Worm (Caenorhabditis elegans): ENCODE measurements around the gene T13F2.4.

The T13F2.4 gene

DNA sequence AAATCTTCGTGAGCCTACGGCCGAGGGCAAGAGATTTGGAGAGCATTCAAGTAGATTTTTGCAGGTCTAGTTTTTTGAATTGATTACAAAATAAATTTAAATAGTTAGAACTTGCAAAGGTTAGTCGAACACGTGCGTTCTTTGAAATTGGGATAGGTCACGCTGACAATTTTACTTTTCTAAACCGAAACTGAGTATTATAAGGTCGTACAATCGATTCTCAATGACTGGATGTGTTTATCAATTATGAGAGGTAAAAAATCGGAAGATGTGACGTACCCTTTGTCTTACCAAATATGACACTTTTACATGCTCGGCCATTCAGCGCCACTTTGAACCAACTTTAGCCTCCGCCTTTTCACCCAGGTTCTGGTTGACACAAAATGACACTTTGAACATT is 42.8 kb upstream of the T13F2.4 start, which contains the start of gene C28D4.5:
Gene C28D4.5 (minus strand): TSS at position 101 of the 400 bp plus-strand sequence.
- no peak for TF ChIP-seq blmp-1 (tag; optimal IDR thresholded peaks at IDR 0.05)
- no peak for TF ChIP-seq C04F5.9 (tag; optimal IDR thresholded peaks at IDR 0.05)
- no peak for TF ChIP-seq nhr-11 (tag; optimal IDR thresholded peaks at IDR 0.05)
- TF ChIP-seq elt-2 (tag; optimal IDR thresholded peaks at IDR 0.05): no peak
- TF ChIP-seq ets-5 (GFP tag; IDR thresholded peaks at IDR 0.05): no peak
- TF ChIP-seq sup-37 (GFP tag; optimal IDR thresholded peaks at IDR 0.05): no peak
- no peak for TF ChIP-seq lin-15B (tag; optimal IDR thresholded peaks at IDR 0.05)
- TF ChIP-seq pax-3 (tag; optimal IDR thresholded peaks at IDR 0.05): no peak
- no peak for TF ChIP-seq tlp-1 (tag; optimal IDR thresholded peaks at IDR 0.05)
- no peak for TF ChIP-seq ceh-82 (tag; optimal IDR thresholded peaks at IDR 0.05)
- TF ChIP-seq elt-3 (tag; optimal IDR thresholded peaks at IDR 0.05): no peak
- TF ChIP-seq nhr-28 (tag; optimal IDR thresholded peaks at IDR 0.05): no peak
- TF ChIP-seq aha-1 (tag; optimal IDR thresholded peaks at IDR 0.05): no peak
- TF ChIP-seq fos-1 (tag; optimal IDR thresholded peaks at IDR 0.05): no peak
- TF ChIP-seq egl-13 (tag; optimal IDR thresholded peaks at IDR 0.05): no peak

DNA sequence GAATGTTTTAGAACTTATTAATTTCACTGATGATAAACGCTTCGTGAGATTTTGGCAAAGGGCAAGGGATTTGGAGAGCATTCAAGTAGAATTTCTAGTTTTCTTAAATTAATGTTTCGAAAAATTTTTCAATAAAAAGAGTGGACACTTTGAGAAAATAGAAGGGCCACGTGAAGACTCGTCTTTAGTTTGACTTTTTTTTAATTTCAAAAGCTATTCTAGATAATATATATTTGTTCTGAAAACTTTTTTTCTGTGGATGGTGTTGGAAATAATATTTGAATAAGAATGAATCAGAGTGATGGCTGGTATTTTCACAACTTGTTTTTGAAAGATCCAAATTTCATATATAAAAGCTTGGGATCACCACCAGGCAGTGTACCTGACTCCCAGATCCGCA is 41.3 kb upstream of the T13F2.4 start, which contains the start of gene C28D4.8:
Gene C28D4.8 (minus strand): TSS at position 101 of the 400 bp plus-strand sequence.
- TF ChIP-seq pax-3 (tag; optimal IDR thresholded peaks at IDR 0.05) (no peak), xbp-1 (tag; optimal IDR thresholded peaks at IDR 0.05) (no peak), mab-9 (GFP tag; IDR thresholded peaks at IDR 0.05) (no peak), efl-3 (GFP tag; optimal IDR thresholded peaks at IDR 0.05) (no peak), egl-13 (tag; optimal IDR thresholded peaks at IDR 0.05) (no peak), ztf-11 (tag; optimal IDR thresholded peaks at IDR 0.05) (no peak), nhr-12 (tag; optimal IDR thresholded peaks at IDR 0.05) (no peak), vab-15 (tag; optimal IDR thresholded peaks at IDR 0.05) (no peak)

DNA sequence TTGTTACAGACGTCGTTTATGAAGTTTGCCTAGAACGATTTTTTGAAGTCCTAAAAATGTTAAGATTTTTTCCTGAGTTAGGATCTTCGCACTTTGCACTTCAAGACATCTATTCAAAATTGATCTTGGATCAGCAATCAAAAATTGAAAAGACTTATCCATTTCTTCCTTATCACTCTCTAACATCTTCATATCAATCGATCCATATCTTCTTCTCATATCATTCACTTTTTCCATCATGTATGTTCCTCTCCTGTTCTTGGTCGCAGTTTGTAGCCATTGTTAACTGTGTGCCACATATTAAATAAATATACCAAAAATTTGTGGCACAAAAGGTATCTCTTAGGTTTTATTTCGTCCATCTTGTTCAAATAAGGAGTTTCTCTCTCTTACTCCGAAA is 33.9 kb upstream of the T13F2.4 start:
- no peak for TF ChIP-seq isw-1 (GFP tag; IDR thresholded peaks at IDR 0.05)
- TF ChIP-seq ceh-90 (tag; optimal IDR thresholded peaks at IDR 0.05): no peak
- TF ChIP-seq sup-37 (GFP tag; optimal IDR thresholded peaks at IDR 0.05): no peak
- peak; percentile 58 for TF ChIP-seq blmp-1 (tag; optimal IDR thresholded peaks at IDR 0.05)
- no peak for TF ChIP-seq rnt-1 (tag; optimal IDR thresholded peaks at IDR 0.05)
- no peak for TF ChIP-seq unc-130 (tag; optimal IDR thresholded peaks at IDR 0.05)
- TF ChIP-seq elt-3 (tag; optimal IDR thresholded peaks at IDR 0.05): peak in 4 of 6 experiments; percentile 37 to 50 (median 44)
- TF ChIP-seq pax-3 (tag; optimal IDR thresholded peaks at IDR 0.05): no peak
- no peak for TF ChIP-seq aha-1 (tag; optimal IDR thresholded peaks at IDR 0.05)
- no peak for TF ChIP-seq C34B4.2 (tag; optimal IDR thresholded peaks at IDR 0.05)
- no peak for TF ChIP-seq mab-9 (GFP tag; IDR thresholded peaks at IDR 0.05)
- no peak for TF ChIP-seq nhr-28 (tag; optimal IDR thresholded peaks at IDR 0.05)

DNA sequence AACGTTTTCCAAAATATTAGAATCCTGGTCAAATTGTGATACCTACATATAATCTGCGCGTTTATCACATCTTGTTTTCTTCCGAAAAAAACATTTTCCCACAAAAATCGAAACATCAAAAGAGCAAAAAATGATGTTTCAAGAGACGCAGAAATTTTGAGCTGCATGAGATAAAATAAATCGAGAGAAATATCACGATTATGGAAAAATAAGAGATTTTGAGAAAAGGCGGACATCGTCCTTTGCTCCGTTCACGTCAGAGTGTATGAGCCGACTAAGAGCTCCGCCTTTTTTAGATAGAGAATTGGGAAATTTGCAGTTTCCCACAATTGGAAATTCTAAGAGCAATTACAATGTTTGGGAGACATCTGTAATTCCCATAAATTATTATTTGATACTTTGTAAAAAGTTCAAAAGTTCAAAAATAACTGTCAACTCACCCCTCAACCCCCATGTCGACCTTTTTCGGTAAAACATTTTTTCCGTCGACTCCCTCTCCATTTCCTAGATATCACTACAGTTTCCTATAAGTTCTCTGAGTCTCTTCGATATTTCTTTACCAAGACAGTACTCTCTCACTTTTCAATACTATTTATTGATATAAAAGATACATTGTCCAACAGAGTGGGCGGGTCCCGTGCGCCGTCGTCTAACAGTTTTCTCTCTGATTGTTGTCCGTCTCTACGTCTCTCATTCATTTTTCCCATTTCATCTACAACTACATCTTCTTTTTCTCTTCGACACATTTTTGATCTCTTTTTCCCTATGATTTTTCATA is 32.8 kb upstream of the T13F2.4 start:
- peak; percentile 22 for TF ChIP-seq swsn-7 (tag; optimal IDR thresholded peaks at IDR 0.05)
- no peak for TF ChIP-seq nhr-11 (tag; optimal IDR thresholded peaks at IDR 0.05)
- TF ChIP-seq xbp-1 (tag; optimal IDR thresholded peaks at IDR 0.05): peak; percentile 21
- TF ChIP-seq lsy-2 (tag; optimal IDR thresholded peaks at IDR 0.05): peak; percentile 29 to 57
- peak in 2 of 3 experiments; percentile 2 to 17 for TF ChIP-seq dpl-1 (GFP tag; optimal IDR thresholded peaks at IDR 0.05)
- TF ChIP-seq snu-23 (GFP tag; optimal IDR thresholded peaks at IDR 0.05): peak; percentile 76
- TF ChIP-seq lin-35 (GFP tag; optimal IDR thresholded peaks at IDR 0.05): peak in 1 of 2 experiments; percentile 60
- no peak for TF ChIP-seq nhr-76 (tag; optimal IDR thresholded peaks at IDR 0.05)
- TF ChIP-seq ztf-4 (tag; optimal IDR thresholded peaks at IDR 0.05): peak; percentile 41
- TF ChIP-seq unc-62 (GFP tag; optimal IDR thresholded peaks at IDR 0.05): no peak
- TF ChIP-seq grh-1 (GFP tag; IDR thresholded peaks at IDR 0.05): no peak
- TF ChIP-seq nhr-28 (tag; optimal IDR thresholded peaks at IDR 0.05): no peak
- TF ChIP-seq tbx-2 (tag; optimal IDR thresholded peaks at IDR 0.05): peak; percentile 58
- peak; percentile 60 for TF ChIP-seq nhr-90 (tag; optimal IDR thresholded peaks at IDR 0.05; ENCODE audit: poor library complexity)
- peak; percentile 25 for TF ChIP-seq C16A3.4 (tag; optimal IDR thresholded peaks at IDR 0.05)
- peak; percentile 43 for TF ChIP-seq mep-1 (tag; optimal IDR thresholded peaks at IDR 0.05)
- TF ChIP-seq fkh-8 (tag; optimal IDR thresholded peaks at IDR 0.05): peak; percentile 61
- peak; percentile 9 for TF ChIP-seq nhr-47 (tag; optimal IDR thresholded peaks at IDR 0.05)
- no peak for TF ChIP-seq C34B4.2 (tag; optimal IDR thresholded peaks at IDR 0.05)
- TF ChIP-seq lin-14 (GFP tag; optimal IDR thresholded peaks at IDR 0.05): peak; percentile 70
- no peak for TF ChIP-seq egl-27 (tag; optimal IDR thresholded peaks at IDR 0.05)
- no peak for TF ChIP-seq hpl-2 (GFP tag; optimal IDR thresholded peaks at IDR 0.05)
- peak; percentile 6 for TF ChIP-seq nhr-77 (tag; optimal IDR thresholded peaks at IDR 0.05)
